Fruit fly (Drosophila melanogaster) whole organism, prepupa: ENCODE measurements around the gene rec.
A peak's percentile ranks its signal among the peaks of the same experiment; 100 is the strongest.

Source experiments
- Blimp-1 ChIP-seq: fragments of 200-800 bp; sonication (Bioruptor generic); optimal IDR thresholded peaks from 3 replicates; lab custom pipeline; 2017; ENCODE audit warnings: missing biosample characterization, missing genetic modification characterization, mild to moderate bottlenecking, moderate library complexity, missing genetic modification reagents
- CG10631 ChIP-seq: fragments of 200-800 bp; sonication (Bioruptor generic); optimal IDR thresholded peaks from 2 replicates; lab custom pipeline; 2016; ENCODE audit warnings: missing biosample characterization, missing genetic modification characterization
- CG10669 ChIP-seq: fragments of 200-800 bp; sonication (Bioruptor generic); optimal IDR thresholded peaks from 3 replicates; lab custom pipeline; 2018; ENCODE audit warnings: missing biosample characterization, mild to moderate bottlenecking, missing genetic modification characterization, moderate library complexity
- CG11294 ChIP-seq: fragments of 200-800 bp; sonication (Bioruptor generic); IDR thresholded peaks from 2 replicates; pipeline ENCODE4 v1.3.6; 2022; ENCODE audit warnings: missing biosample characterization, missing genetic modification characterization
- CG11762 ChIP-seq: fragments of 200-800 bp; sonication (Bioruptor generic); optimal IDR thresholded peaks from 3 replicates; lab custom pipeline; 2016; ENCODE audit warnings: missing biosample characterization, missing genetic modification characterization; ENCODE audit not compliant: insufficient read depth
- CG11902 ChIP-seq: fragments of 200-800 bp; sonication (Bioruptor generic); optimal IDR thresholded peaks from 3 replicates; lab custom pipeline; 2016; ENCODE audit warnings: missing biosample characterization, missing genetic modification characterization
- CG15336 ChIP-seq: fragments of 200-800 bp; sonication (Bioruptor generic); IDR thresholded peaks from 2 replicates; pipeline ENCODE4 v1.3.6; 2022; ENCODE audit warnings: missing biosample characterization, missing genetic modification characterization
- CG1621 ChIP-seq: fragments of 200-800 bp; sonication (Bioruptor generic); optimal IDR thresholded peaks from 3 replicates; lab custom pipeline; 2018; ENCODE audit warnings: missing biosample characterization, mild to moderate bottlenecking, missing genetic modification characterization
- CG16779 ChIP-seq: fragments of 200-800 bp; sonication (Bioruptor generic); optimal IDR thresholded peaks from 3 replicates; lab custom pipeline; 2017; ENCODE audit warnings: missing biosample characterization, mild to moderate bottlenecking, missing genetic modification characterization
- CG3032 ChIP-seq: fragments of 200-800 bp; optimal IDR thresholded peaks from 2 replicates; lab custom pipeline; 2019; ENCODE audit warnings: missing biosample characterization, mild to moderate bottlenecking, missing genetic modification characterization, moderate library complexity
- CG31627 ChIP-seq: fragments of 200-800 bp; sonication (Bioruptor generic); optimal IDR thresholded peaks from 3 replicates; lab custom pipeline; 2016; ENCODE audit warnings: missing biosample characterization, missing genetic modification characterization
- CG34406 ChIP-seq: fragments of 200-800 bp; sonication (Bioruptor generic); optimal IDR thresholded peaks from 3 replicates; lab custom pipeline; 2016; ENCODE audit warnings: missing biosample characterization, missing genetic modification characterization
- CG3919 ChIP-seq: fragments of 200-800 bp; sonication (Bioruptor generic); optimal IDR thresholded peaks from 3 replicates; lab custom pipeline; 2016; ENCODE audit warnings: missing biosample characterization, missing genetic modification characterization
- CG4318 ChIP-seq: fragments of 200-800 bp; sonication (Bioruptor generic); optimal IDR thresholded peaks from 3 replicates; lab custom pipeline; 2017; ENCODE audit warnings: missing biosample characterization, mild to moderate bottlenecking, missing genetic modification characterization
- CG6163 ChIP-seq: fragments of 200-800 bp; sonication (Bioruptor generic); IDR thresholded peaks from 3 replicates; pipeline ENCODE4 v1.3.6; 2022; ENCODE audit warnings: missing biosample characterization, missing genetic modification characterization
- CG6276 ChIP-seq: fragments of 200-800 bp; sonication (Bioruptor generic); optimal IDR thresholded peaks from 2 replicates; lab custom pipeline; 2017; ENCODE audit warnings: missing biosample characterization, mild to moderate bottlenecking, missing genetic modification characterization
- CG6808 ChIP-seq: fragments of 200-800 bp; sonication (Bioruptor generic); optimal IDR thresholded peaks from 3 replicates; lab custom pipeline; 2017; ENCODE audit warnings: missing biosample characterization, missing genetic modification characterization, mild to moderate bottlenecking, moderate library complexity, missing genetic modification reagents
- CG6854 ChIP-seq: fragments of 200-800 bp; sonication (Bioruptor generic); optimal IDR thresholded peaks from 2 replicates; lab custom pipeline; 2017; ENCODE audit warnings: missing biosample characterization, mild to moderate bottlenecking, missing genetic modification characterization
- CG7368 ChIP-seq: fragments of 200-800 bp; sonication (Bioruptor generic); optimal IDR thresholded peaks from 3 replicates; lab custom pipeline; 2016; ENCODE audit warnings: missing biosample characterization, missing genetic modification characterization
- CG8319 ChIP-seq: fragments of 200-800 bp; sonication (Bioruptor generic); optimal IDR thresholded peaks from 3 replicates; lab custom pipeline; 2016; ENCODE audit warnings: missing biosample characterization, missing genetic modification characterization
- CG8632 ChIP-seq: fragments of 200-800 bp; sonication (Bioruptor generic); optimal IDR thresholded peaks from 3 replicates; lab custom pipeline; 2016; ENCODE audit warnings: missing biosample characterization, missing genetic modification characterization
- CG9139 ChIP-seq: fragments of 200-800 bp; sonication (Bioruptor generic); optimal IDR thresholded peaks from 3 replicates; lab custom pipeline; 2017; ENCODE audit warnings: missing biosample characterization, mild to moderate bottlenecking, missing genetic modification characterization
- Eip75B ChIP-seq: fragments of 200-800 bp; sonication (Bioruptor generic); optimal IDR thresholded peaks from 3 replicates; lab custom pipeline; 2016; ENCODE audit warnings: missing biosample characterization, missing genetic modification characterization
- Eip78C ChIP-seq: fragments of 200-800 bp; sonication (Bioruptor generic); peaks from one replicate; lab custom pipeline; 2016; ENCODE audit warnings: missing biosample characterization, missing genetic modification characterization
- Ets21C ChIP-seq: fragments of 200-800 bp; sonication (Bioruptor generic); optimal IDR thresholded peaks from 3 replicates; lab custom pipeline; 2016; ENCODE audit warnings: missing biosample characterization, missing genetic modification characterization
- Hr39 ChIP-seq: fragments of 200-800 bp; sonication (Bioruptor generic); optimal IDR thresholded peaks from 2 replicates; lab custom pipeline; 2016; ENCODE audit warnings: missing biosample characterization, missing genetic modification characterization
- Hr4 ChIP-seq: fragments of 200-800 bp; sonication (Bioruptor generic); optimal IDR thresholded peaks from 3 replicates; lab custom pipeline; 2016; ENCODE audit warnings: missing biosample characterization, missing genetic modification characterization
- Lpt ChIP-seq: fragments of 200-800 bp; sonication (Bioruptor generic); optimal IDR thresholded peaks from 3 replicates; lab custom pipeline; 2016; ENCODE audit warnings: missing biosample characterization, missing genetic modification characterization
- Met ChIP-seq: fragments of 200-800 bp; sonication (Bioruptor generic); optimal IDR thresholded peaks from 3 replicates; lab custom pipeline; 2016; ENCODE audit warnings: missing biosample characterization, missing genetic modification characterization
- OdsH ChIP-seq: fragments of 200-800 bp; sonication (Bioruptor generic); optimal IDR thresholded peaks from 3 replicates; lab custom pipeline; 2016; ENCODE audit warnings: missing biosample characterization, missing genetic modification characterization
- Smox ChIP-seq: fragments of 200-800 bp; sonication (Bioruptor generic); optimal IDR thresholded peaks from 3 replicates; lab custom pipeline; 2016; ENCODE audit warnings: missing biosample characterization, missing genetic modification characterization
- Sox15 ChIP-seq: fragments of 200-800 bp; sonication (Bioruptor generic); optimal IDR thresholded peaks from 3 replicates; lab custom pipeline; 2016; ENCODE audit warnings: missing biosample characterization, missing genetic modification characterization
- achi ChIP-seq: fragments of 200-800 bp; sonication (Bioruptor generic); optimal IDR thresholded peaks from 3 replicates; lab custom pipeline; 2016; ENCODE audit warnings: missing biosample characterization, missing genetic modification characterization
- acj6 ChIP-seq: fragments of 200-800 bp; sonication (Bioruptor generic); optimal IDR thresholded peaks from 3 replicates; lab custom pipeline; 2016; ENCODE audit warnings: missing biosample characterization, missing genetic modification characterization
- cyc ChIP-seq: fragments of 200-800 bp; sonication (Bioruptor generic); optimal IDR thresholded peaks from 3 replicates; lab custom pipeline; 2016; ENCODE audit warnings: missing biosample characterization, missing genetic modification characterization
- dac ChIP-seq: fragments of 200-800 bp; sonication (Bioruptor generic); optimal IDR thresholded peaks from 2 replicates; lab custom pipeline; 2017; ENCODE audit warnings: missing biosample characterization, mild to moderate bottlenecking, missing genetic modification characterization
- dsx ChIP-seq: fragments of 200-800 bp; optimal IDR thresholded peaks from 3 replicates; lab custom pipeline; 2019; ENCODE audit warnings: missing biosample characterization, mild to moderate bottlenecking, missing genetic modification characterization, moderate library complexity; ENCODE audit not compliant: poor library complexity, severe bottlenecking
- eg ChIP-seq: fragments of 200-800 bp; sonication (Bioruptor generic); IDR thresholded peaks from 3 replicates; pipeline ENCODE4 v1.3.6; 2022; ENCODE audit warnings: missing biosample characterization, missing genetic modification characterization
- esn ChIP-seq: fragments of 200-800 bp; sonication (Bioruptor generic); optimal IDR thresholded peaks from 2 replicates; lab custom pipeline; 2016; ENCODE audit warnings: missing biosample characterization, mild to moderate bottlenecking, missing genetic modification characterization, moderate library complexity
- fd59A ChIP-seq: fragments of 200-800 bp; sonication (Bioruptor generic); optimal IDR thresholded peaks from 2 replicates; lab custom pipeline; 2017; ENCODE audit warnings: missing biosample characterization, mild to moderate bottlenecking, missing genetic modification characterization, missing genetic modification reagents
- fkh ChIP-seq: fragments of 200-800 bp; sonication (Bioruptor generic); optimal IDR thresholded peaks from 3 replicates; lab custom pipeline; 2017; ENCODE audit warnings: missing biosample characterization, mild to moderate bottlenecking, missing genetic modification characterization, moderate library complexity
- lz ChIP-seq: fragments of 200-800 bp; sonication (Bioruptor generic); optimal IDR thresholded peaks from 3 replicates; lab custom pipeline; 2016; ENCODE audit warnings: missing biosample characterization, missing genetic modification characterization
- net ChIP-seq: fragments of 200-800 bp; sonication (Bioruptor generic); optimal IDR thresholded peaks from 3 replicates; lab custom pipeline; 2016; ENCODE audit warnings: missing biosample characterization, missing genetic modification characterization
- pdm3 ChIP-seq: fragments of 200-800 bp; sonication (Bioruptor generic); optimal IDR thresholded peaks from 3 replicates; lab custom pipeline; 2016; ENCODE audit warnings: missing biosample characterization, missing genetic modification characterization
- salr ChIP-seq, 2 experiments: fragments of 200-800 bp; sonication (Bioruptor generic); optimal IDR thresholded peaks; 3 replicates each; lab custom pipeline; 2016 to 2018; ENCODE audit warnings: missing biosample characterization in 2 of 2, missing genetic modification characterization in 2 of 2, mild to moderate bottlenecking in 1 of 2
- ss ChIP-seq, 2 experiments: fragments of 200-800 bp; sonication (Bioruptor generic); optimal IDR thresholded peaks; 2 replicates in 1 of 2; 3 replicates in 1 of 2; lab custom pipeline; 2017 to 2018; ENCODE audit warnings: mild to moderate bottlenecking in 2 of 2, missing biosample characterization in 2 of 2, missing genetic modification characterization in 2 of 2, moderate library complexity in 1 of 2
- topi ChIP-seq: fragments of 200-800 bp; sonication (Bioruptor generic); optimal IDR thresholded peaks from 3 replicates; lab custom pipeline; 2016; ENCODE audit warnings: missing biosample characterization, missing genetic modification characterization

Gene rec

DNA sequence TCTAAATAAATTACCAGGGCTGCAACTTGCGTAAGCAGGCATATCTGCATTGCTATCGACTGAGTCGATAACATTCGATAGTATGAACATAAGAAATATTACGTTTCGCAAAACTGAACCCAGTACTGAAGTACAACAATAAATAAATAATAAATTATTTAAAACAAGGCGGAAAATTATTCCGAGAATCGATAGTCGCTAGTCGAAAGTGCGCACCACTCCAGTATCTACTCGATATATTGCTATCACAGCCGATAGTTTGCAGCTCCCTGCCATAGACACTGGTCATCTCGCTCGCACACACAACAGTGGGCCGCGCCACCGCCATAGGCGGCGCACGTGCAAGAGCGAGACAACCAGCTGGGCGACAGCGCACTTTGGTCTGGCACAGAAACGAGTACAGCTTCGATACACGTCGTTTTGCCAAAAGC lies 39.0 kb downstream of the rec start, which contains the start of gene nsl1 (continued):
- peak in 1 of 2 experiments; percentile 49 for TF ChIP-seq ss (GFP tag; optimal IDR thresholded peaks at IDR 0.05; lab: Kevin White, UChicago)
- no peak for TF ChIP-seq CG9139 (GFP tag; lab: Kevin White, UChicago)
- no peak for TF ChIP-seq Blimp-1 (GFP tag; lab: Kevin White, UChicago)
- peak; percentile 50 for TF ChIP-seq CG3919 (GFP tag; lab: Kevin White, UChicago)
- peak; percentile 69 for TF ChIP-seq CG1621 (tag; lab: Kevin White, UChicago)
- peak; percentile 51; the same call in 1 of the 3 replicates for TF ChIP-seq CG6163 (GFP tag; lab: Robert Waterston, UW)
- no peak for TF ChIP-seq net (GFP tag; lab: Kevin White, UChicago)
- TF ChIP-seq Hr39, result no peak
- peak; percentile 25 for TF ChIP-seq CG6854 (GFP tag; lab: Kevin White, UChicago)
- no peak for TF ChIP-seq topi
- TF ChIP-seq CG11294, result no peak
- no peak for TF ChIP-seq CG8632 (GFP tag; lab: Kevin White, UChicago)
- TF ChIP-seq CG10631 (GFP tag; lab: Kevin White, UChicago), result no peak
- TF ChIP-seq fd59A (GFP tag; lab: Kevin White, UChicago), result no peak
- 0 out of 2 replicates have a peak, but pooled peaks have one; percentile 14 for TF ChIP-seq CG15336 (GFP tag; lab: Robert Waterston, UW)
- TF ChIP-seq achi, result peak; percentile 13
- TF ChIP-seq CG11902 (GFP tag; lab: Kevin White, UChicago), result no peak
- no peak for TF ChIP-seq CG7368 (GFP tag; lab: Kevin White, UChicago)

DNA sequence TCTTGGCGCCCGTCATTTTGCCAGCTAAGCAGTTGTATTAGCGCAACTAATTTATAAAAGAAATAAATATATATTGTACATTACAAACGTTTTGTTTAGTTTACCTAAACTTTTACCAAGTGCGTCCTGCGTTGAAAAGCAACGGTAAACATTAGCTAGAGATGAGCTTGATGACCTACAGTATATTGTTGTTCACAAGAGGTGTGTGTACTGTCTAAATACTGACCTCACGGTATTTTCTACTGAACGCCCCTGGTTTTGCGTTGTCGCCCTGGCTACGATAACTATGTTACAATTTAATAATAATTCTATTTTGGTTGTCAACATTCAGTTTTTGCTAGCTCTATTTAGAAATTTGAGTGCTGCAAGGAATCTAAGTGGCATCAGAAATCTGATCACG lies 40.0 kb downstream of the rec start, which contains the start of gene Acyp2:
Gene Acyp2 (plus strand): TSS at position 262 of the 400 bp plus-strand sequence.
- TF ChIP-seq Eip78C (GFP tag; lab: Kevin White, UChicago) (no peak), dsx (peak; percentile 86), net (GFP tag; lab: Kevin White, UChicago) (no peak), ss (GFP tag; optimal IDR thresholded peaks at IDR 0.05; lab: Kevin White, UChicago) (no peak), cyc (GFP tag; lab: Kevin White, UChicago) (peak; percentile 37), CG3032 (tag; lab: Kevin White, UChicago) (no peak), Sox15 (no peak), CG15336 (GFP tag; lab: Robert Waterston, UW) (no peak), CG16779 (tag; lab: Kevin White, UChicago) (no peak), Ets21C (GFP tag; lab: Kevin White, UChicago) (no peak), CG10631 (GFP tag; lab: Kevin White, UChicago) (no peak), CG6163 (GFP tag; lab: Robert Waterston, UW) (no peak; the same call in 2 of the 3 replicates), Lpt (GFP tag; lab: Kevin White, UChicago) (no peak), dac (GFP tag; lab: Kevin White, UChicago) (no peak), CG8319 (GFP tag; lab: Kevin White, UChicago) (no peak), CG3919 (GFP tag; lab: Kevin White, UChicago) (peak; percentile 22), esn (peak; percentile 26), topi (no peak), Hr39 (peak; percentile 45), Hr4 (GFP tag; lab: Kevin White, UChicago) (peak; percentile 0), Blimp-1 (GFP tag; lab: Kevin White, UChicago) (no peak), CG7368 (GFP tag; lab: Kevin White, UChicago) (no peak), eg (GFP tag; lab: Robert Waterston, UW) (no peak), CG34406 (GFP tag; lab: Kevin White, UChicago) (no peak), Eip75B (GFP tag; lab: Kevin White, UChicago) (no peak), fd59A (GFP tag; lab: Kevin White, UChicago) (no peak), CG10669 (GFP tag; lab: Kevin White, UChicago) (no peak), CG6276 (GFP tag; lab: Kevin White, UChicago) (no peak), Smox (GFP tag; lab: Kevin White, UChicago) (peak; percentile 22), CG6808 (GFP tag; lab: Kevin White, UChicago) (no peak), lz (GFP tag; lab: Kevin White, UChicago) (peak; percentile 32), fkh (GFP tag; lab: Kevin White, UChicago) (peak; percentile 62), salr (GFP tag; optimal IDR thresholded peaks at IDR 0.05; lab: Kevin White, UChicago) (no peak), CG4318 (GFP tag; lab: Kevin White, UChicago) (no peak), achi (no peak), Met (peak; percentile 7), pdm3 (peak; percentile 30), OdsH (GFP tag; lab: Kevin White, UChicago) (peak; percentile 11), CG6854 (GFP tag; lab: Kevin White, UChicago) (no peak), CG31627 (GFP tag; lab: Kevin White, UChicago) (peak; percentile 42), acj6 (no peak), CG8632 (GFP tag; lab: Kevin White, UChicago) (no peak), CG11762 (GFP tag; lab: Kevin White, UChicago) (no peak)
